Fruit fly (Drosophila melanogaster): Measurements from ENCODE around the gene CG16865.

dm6 chr2L:13779162-13779561 is 32.2 kb upstream of the CG16865 start:
- TF ChIP-seq Crg-1 (GFP tag; optimal IDR thresholded peaks at IDR 0.05) (no peak), CG12768 (GFP tag; optimal IDR thresholded peaks at IDR 0.05) (no peak), CG1620 (GFP tag; optimal IDR thresholded peaks at IDR 0.05) (no peak)
